Worm (Caenorhabditis elegans) whole organism, midembryonic: ENCODE data around the gene srh-1.

Experiments
- T22C8.4 ChIP-seq: fragments of 200-800 bp; sonication (Bioruptor generic); IDR thresholded peaks from 2 replicates; pipeline ENCODE4 v1.3.6; 2022; ENCODE audit warnings: missing genetic modification characterization, missing compliant biosample characterization
- cog-1 ChIP-seq: sonication (generic microtip); optimal IDR thresholded peaks from 2 replicates; lab custom pipeline; 2016; ENCODE audit warnings: missing genetic modification characterization, missing compliant biosample characterization
- flt-1 ChIP-seq: fragments of 200-800 bp; sonication (Bioruptor generic); IDR thresholded peaks from 2 replicates; pipeline ENCODE4 v1.3.6; 2022; ENCODE audit warnings: missing genetic modification characterization, missing compliant biosample characterization
- klf-2 ChIP-seq: fragments of 200-800 bp; sonication (Bioruptor generic); conservative IDR thresholded peaks from 2 replicates; pipeline ENCODE4 v1.3.6; 2022; ENCODE audit warnings: missing genetic modification reagents, missing genetic modification characterization, missing compliant biosample characterization
- med-1 ChIP-seq: sonication (generic microtip); optimal IDR thresholded peaks from 2 replicates; lab custom pipeline; 2017; ENCODE audit warnings: missing genetic modification characterization, mild to moderate bottlenecking, missing compliant biosample characterization, antibody characterized with exemption, missing genetic modification reagents; ENCODE audit not compliant: insufficient read depth
- ref-1 ChIP-seq: fragments of 200-800 bp; sonication (Bioruptor generic); conservative IDR thresholded peaks from 2 replicates; pipeline ENCODE4 v1.3.6; 2022; ENCODE audit warnings: missing genetic modification reagents, missing genetic modification characterization, missing compliant biosample characterization
- tab-1 ChIP-seq: fragments of 200-800 bp; sonication (Bioruptor generic); IDR thresholded peaks from 2 replicates; pipeline ENCODE4 v1.3.6; 2022; ENCODE audit warnings: missing genetic modification characterization, missing compliant biosample characterization
- ztf-23 ChIP-seq: fragments of 200-800 bp; sonication (Bioruptor generic); IDR thresholded peaks from 2 replicates; pipeline ENCODE4 v1.3.6; 2022; ENCODE audit warnings: missing genetic modification reagents, missing genetic modification characterization, missing compliant biosample characterization
- ztf-29 ChIP-seq: fragments of 200-800 bp; sonication (Bioruptor generic); IDR thresholded peaks from 2 replicates; pipeline ENCODE4 v1.3.6; 2022; ENCODE audit warnings: missing genetic modification reagents, missing genetic modification characterization, missing compliant biosample characterization

- TF ChIP-seq cog-1 (tag; lab: Kevin White, UChicago) (no peak), flt-1 (GFP tag; lab: Robert Waterston, UW) (no peak), med-1 (no peak), klf-2 (GFP tag; lab: Robert Waterston, UW) (no peak), tab-1 (GFP tag; lab: Robert Waterston, UW) (no peak), ztf-29 (GFP tag; lab: Robert Waterston, UW) (no peak), T22C8.4 (GFP tag; lab: Robert Waterston, UW) (no peak), ref-1 (GFP tag; lab: Robert Waterston, UW) (no peak), ztf-23 (GFP tag; lab: Robert Waterston, UW) (no peak)
Measured at ce11 chrV:11533365-11533949, 47.8 kb downstream of the srh-1 start.
